Worm (Caenorhabditis elegans) whole organism, midembryonic: ENCODE measurements around the gene eif-2A.

ENCODE experiments used
- T22C8.4 ChIP-seq: fragments of 200-800 bp; sonication (Bioruptor generic); IDR thresholded peaks from 2 replicates; pipeline ENCODE4 v1.3.6; 2022; ENCODE audit warnings: missing genetic modification characterization, missing compliant biosample characterization
- cog-1 ChIP-seq: sonication (generic microtip); optimal IDR thresholded peaks from 2 replicates; lab custom pipeline; 2016; ENCODE audit warnings: missing genetic modification characterization, missing compliant biosample characterization
- med-1 ChIP-seq: sonication (generic microtip); optimal IDR thresholded peaks from 2 replicates; lab custom pipeline; 2017; ENCODE audit warnings: missing genetic modification characterization, mild to moderate bottlenecking, missing compliant biosample characterization, antibody characterized with exemption, missing genetic modification reagents; ENCODE audit not compliant: insufficient read depth
- ztf-23 ChIP-seq: fragments of 200-800 bp; sonication (Bioruptor generic); IDR thresholded peaks from 2 replicates; pipeline ENCODE4 v1.3.6; 2022; ENCODE audit warnings: missing genetic modification reagents, missing genetic modification characterization, missing compliant biosample characterization
- ztf-29 ChIP-seq: fragments of 200-800 bp; sonication (Bioruptor generic); IDR thresholded peaks from 2 replicates; pipeline ENCODE4 v1.3.6; 2022; ENCODE audit warnings: missing genetic modification reagents, missing genetic modification characterization, missing compliant biosample characterization

ce11 chrII:10446814-10447213 is 30.2 kb downstream of the eif-2A start:
- TF ChIP-seq T22C8.4 (GFP tag; lab: Robert Waterston, UW) (no peak), ztf-23 (GFP tag; lab: Robert Waterston, UW) (no peak), med-1 (GFP tag; lab: Kevin White, UChicago) (no peak), cog-1 (tag; lab: Kevin White, UChicago) (no peak), ztf-29 (GFP tag; lab: Robert Waterston, UW) (no peak)
